Worm (Caenorhabditis elegans) whole organism, L1 larva: Measurements from ENCODE around the gene mdh-1.

Experiments
- ama-1 ChIP-seq: fragments of 150-350 bp; optimal IDR thresholded peaks from 2 replicates; lab custom pipeline; 2014
- mdl-1 ChIP-seq, 2 experiments: fragments of 150-350 bp; optimal IDR thresholded peaks; 2 replicates each; lab custom pipeline; 2014 to 2017; ENCODE audit warnings: missing biosample characterization in 2 of 2, missing genetic modification characterization in 2 of 2, inconsistent platforms in 1 of 2
- nhr-11 ChIP-seq: fragments of 150-350 bp; optimal IDR thresholded peaks from 2 replicates; lab custom pipeline; 2014; ENCODE audit warnings: missing biosample characterization, missing genetic modification characterization
- tbx-2 ChIP-seq: sonication (generic microtip); optimal IDR thresholded peaks from 2 replicates; lab custom pipeline; 2016; ENCODE audit warnings: missing genetic modification characterization, missing compliant biosample characterization

DNA sequence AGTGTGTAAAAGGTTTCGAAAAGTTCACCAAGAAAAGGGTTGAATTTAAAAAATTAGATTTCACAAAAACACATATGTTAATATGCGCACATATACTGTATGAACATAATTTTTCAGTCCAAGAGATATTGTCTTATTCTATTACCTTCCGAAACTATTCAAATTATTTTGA lies 1.8 kb upstream of the mdh-1 start, which contains the start of gene F46E10.3:
- TF ChIP-seq nhr-11 (tag; lab: Kevin White, UChicago) (no peak), mdl-1 (tag; optimal IDR thresholded peaks at IDR 0.05; lab: Kevin White, UChicago) (no peak), tbx-2 (tag; lab: Kevin White, UChicago) (no peak), ama-1 (lab: Kevin White, UChicago) (no peak)
